Worm (Caenorhabditis elegans): ENCODE results near the gene famh-161.

The famh-161 gene

ce11 chrV:20493271-20494231, 40.4 kb downstream of the famh-161 start, which contains the start of gene B0250.5 (continued):
- TF ChIP-seq F23B12.7 (tag; optimal IDR thresholded peaks at IDR 0.05; ENCODE audit: insufficient read depth) (no peak), ztf-28 (GFP tag; IDR thresholded peaks at IDR 0.05) (no peak), madf-3 (GFP tag; IDR thresholded peaks at IDR 0.05) (no peak), ztf-26 (tag; optimal IDR thresholded peaks at IDR 0.05) (no peak), dpff-1 (tag; optimal IDR thresholded peaks at IDR 0.05) (no peak), ztf-25 (GFP tag; IDR thresholded peaks at IDR 0.05) (no peak), nhr-80 (tag; optimal IDR thresholded peaks at IDR 0.05) (peak; percentile 52), rpc-1 (optimal IDR thresholded peaks at IDR 0.05) (no peak), rpc-1 (tag; optimal IDR thresholded peaks at IDR 0.05) (no peak), ceh-27 (GFP tag; optimal IDR thresholded peaks at IDR 0.05) (no peak), lag-1 (GFP tag; IDR thresholded peaks at IDR 0.05) (no peak)

- TF ChIP-seq ccch-3 (GFP tag; optimal IDR thresholded peaks at IDR 0.05) (no peak), tlf-1 (GFP tag; optimal IDR thresholded peaks at IDR 0.05) (no peak), ceh-27 (GFP tag; optimal IDR thresholded peaks at IDR 0.05) (no peak), dpl-1 (GFP tag; optimal IDR thresholded peaks at IDR 0.05) (no peak), tbx-9 (tag; optimal IDR thresholded peaks at IDR 0.05; ENCODE audit: borderline replicate concordance) (no peak), ztf-26 (tag; optimal IDR thresholded peaks at IDR 0.05) (no peak), unc-62 (GFP tag; optimal IDR thresholded peaks at IDR 0.05) (no peak), zfh-2 (GFP tag; conservative IDR thresholded peaks at IDR 0.05) (no peak), somi-1 (GFP tag; optimal IDR thresholded peaks at IDR 0.05) (no peak), hmg-20 (GFP tag; IDR thresholded peaks at IDR 0.05) (no peak), egl-44 (GFP tag; IDR thresholded peaks at IDR 0.05) (no peak), let-607 (tag; optimal IDR thresholded peaks at IDR 0.05) (no peak), F49E8.2 (tag; optimal IDR thresholded peaks at IDR 0.05; ENCODE audit: insufficient read depth) (no peak), pbrm-1 (GFP tag; IDR thresholded peaks at IDR 0.05) (no peak), lsl-1 (GFP tag; optimal IDR thresholded peaks at IDR 0.05) (no peak), lsy-27 (tag; optimal IDR thresholded peaks at IDR 0.05; ENCODE audit: borderline replicate concordance, insufficient read depth) (no peak), aptf-3 (GFP tag; IDR thresholded peaks at IDR 0.05) (no peak), madf-6 (GFP tag; IDR thresholded peaks at IDR 0.05) (no peak), hmg-1.2 (GFP tag; IDR thresholded peaks at IDR 0.05) (no peak), madf-3 (GFP tag; IDR thresholded peaks at IDR 0.05) (no peak)
Measured at ce11 chrV:20492385-20492784, 41.6 kb downstream of the famh-161 start, which contains the start of gene srbc-79. srbc-79 (minus strand) TSS chrV:20492485.

ce11 chrV:20489102-20489501, 44.9 kb downstream of the famh-161 start, which contains the start of gene srbc-78:
srbc-78 (minus strand) TSS chrV:20489202.
- TF ChIP-seq lin-54 (GFP tag; optimal IDR thresholded peaks at IDR 0.05) (no peak), nfya-1 (tag; optimal IDR thresholded peaks at IDR 0.05; ENCODE audit: borderline replicate concordance, insufficient read depth) (no peak)

ce11 chrV:20486549-20486948, 47.4 kb downstream of the famh-161 start:
- TF ChIP-seq T26A5.8 (tag; optimal IDR thresholded peaks at IDR 0.05), result no peak
- no peak for TF ChIP-seq C17E4.6 (GFP tag; IDR thresholded peaks at IDR 0.05)
- no peak for TF ChIP-seq D2030.7 (GFP tag; IDR thresholded peaks at IDR 0.05)
- TF ChIP-seq nfya-2 (GFP tag; IDR thresholded peaks at IDR 0.05), result no peak
- TF ChIP-seq F33H1.4 (GFP tag; IDR thresholded peaks at IDR 0.05), result no peak
- no peak for TF ChIP-seq efl-1 (GFP tag; optimal IDR thresholded peaks at IDR 0.05)
- TF ChIP-seq Y53G8AR.9 (GFP tag; conservative IDR thresholded peaks at IDR 0.05), result no peak
- no peak for TF ChIP-seq hlh-26 (GFP tag; conservative IDR thresholded peaks at IDR 0.05)
